Fruit fly (Drosophila melanogaster): ENCODE data around the gene CG42324.

The CG42324 gene

DNA sequence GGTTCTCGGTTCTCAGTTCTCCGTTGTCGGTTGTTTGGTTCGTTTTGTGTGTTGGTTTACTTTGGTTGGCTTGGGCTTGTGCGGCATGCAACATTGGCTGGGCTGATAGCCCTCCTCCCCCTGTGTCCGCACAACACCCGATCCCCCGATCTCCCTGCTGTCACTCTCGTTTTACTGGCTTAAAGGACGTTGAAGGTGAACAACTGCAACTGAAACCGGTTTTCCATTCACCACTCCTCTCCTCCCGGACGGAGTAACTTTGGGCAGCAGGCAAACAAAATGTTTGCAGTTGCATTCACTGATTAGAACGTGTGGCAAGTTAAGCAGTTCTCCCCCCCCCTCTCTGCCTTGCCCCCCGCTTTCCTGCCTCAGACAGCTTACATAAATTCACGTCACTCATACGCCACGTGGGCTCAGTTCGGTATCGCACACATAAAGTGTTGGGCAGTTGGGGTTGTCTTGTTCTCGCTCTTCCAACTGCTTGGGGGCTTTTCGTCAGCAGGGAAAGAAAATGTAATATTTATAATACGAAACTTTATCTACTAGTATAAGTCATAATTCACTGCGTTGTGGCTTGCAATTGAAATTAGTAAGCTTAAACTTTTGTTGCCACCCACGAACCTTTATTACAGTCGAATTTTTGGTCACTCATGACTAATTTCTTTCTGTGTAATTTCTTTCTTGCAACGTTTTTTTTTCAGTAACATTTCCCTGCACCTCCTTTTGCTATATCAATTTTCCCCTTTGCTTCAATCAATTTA lies 64.8 kb downstream of the CG42324 start (continued):
- TF ChIP-seq Gug (GFP tag; IDR thresholded peaks at IDR 0.05) = no peak
- TF ChIP-seq CG6276 (GFP tag; optimal IDR thresholded peaks at IDR 0.05) = no peak
- TF ChIP-seq esn (GFP tag; optimal IDR thresholded peaks at IDR 0.05) = peak; percentile 33
- TF ChIP-seq Hr4 (GFP tag; optimal IDR thresholded peaks at IDR 0.05) = peak; percentile 21
- TF ChIP-seq Ets96B (tag; optimal IDR thresholded peaks at IDR 0.05) = no peak
- no peak for TF ChIP-seq CG4318 (GFP tag; optimal IDR thresholded peaks at IDR 0.05)
- peak; percentile 15 for TF ChIP-seq Eip78C (GFP tag)
- peak; percentile 17 for TF ChIP-seq CG32006 (GFP tag; optimal IDR thresholded peaks at IDR 0.05)
- TF ChIP-seq vri (GFP tag; optimal IDR thresholded peaks at IDR 0.05) = no peak
- no peak for TF ChIP-seq CG11762 (GFP tag; optimal IDR thresholded peaks at IDR 0.05; ENCODE audit: insufficient read depth)
- no peak for TF ChIP-seq CG1621 (tag; optimal IDR thresholded peaks at IDR 0.05)
- TF ChIP-seq Eip75B (GFP tag; optimal IDR thresholded peaks at IDR 0.05) = no peak
- TF ChIP-seq dsx (GFP tag; optimal IDR thresholded peaks at IDR 0.05; ENCODE audit: poor library complexity, severe bottlenecking) = peak; percentile 64

dm6 chr3L:3542498-3543322 lies 70.5 kb downstream of the CG42324 start:
- TF ChIP-seq net (GFP tag; optimal IDR thresholded peaks at IDR 0.05) = peak; percentile 42
- TF ChIP-seq Sox15 (GFP tag; optimal IDR thresholded peaks at IDR 0.05) = peak; percentile 6
- peak; percentile 69 for TF ChIP-seq topi (GFP tag; optimal IDR thresholded peaks at IDR 0.05)
- TF ChIP-seq ss (GFP tag; optimal IDR thresholded peaks at IDR 0.05) = peak in 1 of 2 experiments; percentile 61
- TF ChIP-seq CG11294 (GFP tag; IDR thresholded peaks at IDR 0.05) = no peak; the same call in 1 of the 2 replicates
- TF ChIP-seq CG11762 (GFP tag; optimal IDR thresholded peaks at IDR 0.05; ENCODE audit: insufficient read depth) = peak; percentile 19
- TF ChIP-seq CG7368 (GFP tag; optimal IDR thresholded peaks at IDR 0.05) = peak; percentile 45
- TF ChIP-seq cyc (GFP tag; optimal IDR thresholded peaks at IDR 0.05) = peak; percentile 50
- TF ChIP-seq CG6163 (GFP tag; IDR thresholded peaks at IDR 0.05) = peak; percentile 59; the same call in 2 of the 3 replicates
- peak; percentile 63 for TF ChIP-seq CG10669 (GFP tag; optimal IDR thresholded peaks at IDR 0.05)
- no peak for TF ChIP-seq CG9139 (GFP tag; optimal IDR thresholded peaks at IDR 0.05)
- peak; percentile 68 for TF ChIP-seq CG8632 (GFP tag; optimal IDR thresholded peaks at IDR 0.05)
- peak; percentile 43 for TF ChIP-seq Eip75B (GFP tag; optimal IDR thresholded peaks at IDR 0.05)
- peak; percentile 74 for TF ChIP-seq acj6 (GFP tag; optimal IDR thresholded peaks at IDR 0.05)
- peak; percentile 83 for TF ChIP-seq svp (GFP tag)
- peak; percentile 74 for TF ChIP-seq Smox (GFP tag; optimal IDR thresholded peaks at IDR 0.05)
- peak; percentile 22 for TF ChIP-seq dsx (GFP tag; optimal IDR thresholded peaks at IDR 0.05; ENCODE audit: poor library complexity, severe bottlenecking)
- TF ChIP-seq CG11902 (GFP tag; optimal IDR thresholded peaks at IDR 0.05) = no peak
- peak; percentile 70 for TF ChIP-seq achi (GFP tag; optimal IDR thresholded peaks at IDR 0.05)
- no peak for TF ChIP-seq Blimp-1 (GFP tag; optimal IDR thresholded peaks at IDR 0.05)
- TF ChIP-seq Sox14 (GFP tag; optimal IDR thresholded peaks at IDR 0.05) = peak; percentile 73
- TF ChIP-seq CG6276 (GFP tag; optimal IDR thresholded peaks at IDR 0.05) = peak; percentile 68
- TF ChIP-seq Eip93F (GFP tag; optimal IDR thresholded peaks at IDR 0.05) = no peak
- TF ChIP-seq OdsH (GFP tag; optimal IDR thresholded peaks at IDR 0.05) = peak; percentile 73
- TF ChIP-seq Eip78C (GFP tag) = peak; percentile 92
- peak; percentile 63 for TF ChIP-seq Hr39 (GFP tag; optimal IDR thresholded peaks at IDR 0.05)
- TF ChIP-seq fd85E (GFP tag; optimal IDR thresholded peaks at IDR 0.05) = no peak
- peak; percentile 35 for TF ChIP-seq dac (GFP tag; optimal IDR thresholded peaks at IDR 0.05)
- peak; percentile 66 for TF ChIP-seq Sox102F (GFP tag; optimal IDR thresholded peaks at IDR 0.05)
- TF ChIP-seq CG1621 (tag; optimal IDR thresholded peaks at IDR 0.05) = no peak
- peak; percentile 60 for TF ChIP-seq CG10631 (GFP tag; optimal IDR thresholded peaks at IDR 0.05)
- TF ChIP-seq eg (GFP tag; IDR thresholded peaks at IDR 0.05) = peak; percentile 55; the same call in 1 of the 3 replicates
- peak; percentile 75 for TF ChIP-seq pdm3 (GFP tag; optimal IDR thresholded peaks at IDR 0.05)
- peak; percentile 49 for TF ChIP-seq CG3032 (tag; optimal IDR thresholded peaks at IDR 0.05)
- peak; percentile 19; the same call in 1 of the 2 replicates for TF ChIP-seq Gug (GFP tag; IDR thresholded peaks at IDR 0.05)
- TF ChIP-seq Hr38 (GFP tag; optimal IDR thresholded peaks at IDR 0.05) = no peak
- TF ChIP-seq CG31627 (GFP tag; optimal IDR thresholded peaks at IDR 0.05) = peak; percentile 71
- peak in 1 of 2 experiments; percentile 71 for TF ChIP-seq salr (GFP tag; optimal IDR thresholded peaks at IDR 0.05)
- TF ChIP-seq Ets21C (GFP tag; optimal IDR thresholded peaks at IDR 0.05) = peak; percentile 21
- TF ChIP-seq CG4318 (GFP tag; optimal IDR thresholded peaks at IDR 0.05) = peak; percentile 77
